Fruit fly (Drosophila melanogaster) whole organism, embryonic: ENCODE measurements around the gene CG12321.

Experiments used
- Abd-B ChIP-seq: fragments of 200-800 bp; sonication (Bioruptor generic); optimal IDR thresholded peaks from 2 replicates; lab custom pipeline; 2018; ENCODE audit warnings: missing biosample characterization, mild to moderate bottlenecking, missing genetic modification characterization, moderate library complexity
- CG10209 ChIP-seq: fragments of 200-800 bp; sonication (Bioruptor generic); optimal IDR thresholded peaks from 3 replicates; lab custom pipeline; 2017; ENCODE audit warnings: missing biosample characterization, mild to moderate bottlenecking, missing genetic modification characterization, missing genetic modification reagents
- CG10267 ChIP-seq: fragments of 200-800 bp; sonication (Bioruptor generic); optimal IDR thresholded peaks from 2 replicates; lab custom pipeline; 2018; ENCODE audit warnings: missing biosample characterization, mild to moderate bottlenecking, missing genetic modification characterization, moderate library complexity
- CG11085 ChIP-seq: fragments of 200-800 bp; sonication (Bioruptor generic); IDR thresholded peaks from 2 replicates; pipeline ENCODE4 v1.3.6; 2022; ENCODE audit warnings: missing biosample characterization, missing genetic modification characterization
- CG12744 ChIP-seq: fragments of 200-800 bp; sonication (Bioruptor generic); optimal IDR thresholded peaks from 2 replicates; lab custom pipeline; 2016; ENCODE audit warnings: missing biosample characterization, missing genetic modification characterization
- CG13424 ChIP-seq: fragments of 200-800 bp; sonication (Bioruptor generic); optimal IDR thresholded peaks from 2 replicates; lab custom pipeline; 2019; ENCODE audit warnings: missing biosample characterization, mild to moderate bottlenecking, missing genetic modification characterization, moderate library complexity
- CG15514 ChIP-seq: fragments of 200-800 bp; sonication (Bioruptor generic); optimal IDR thresholded peaks from 3 replicates; lab custom pipeline; 2017; ENCODE audit warnings: missing biosample characterization, missing genetic modification characterization, mild to moderate bottlenecking, moderate library complexity, missing genetic modification reagents
- CG1603 ChIP-seq: fragments of 200-800 bp; sonication (Bioruptor generic); optimal IDR thresholded peaks from 2 replicates; lab custom pipeline; 2019; ENCODE audit warnings: missing biosample characterization, mild to moderate bottlenecking, missing genetic modification characterization, moderate library complexity
- CG17328 ChIP-seq: fragments of 200-800 bp; sonication (Bioruptor generic); IDR thresholded peaks from 2 replicates; pipeline ENCODE4 v1.3.6; 2022; ENCODE audit warnings: missing biosample characterization, missing genetic modification characterization
- CG30403 ChIP-seq: fragments of 200-800 bp; sonication (Bioruptor generic); optimal IDR thresholded peaks from 3 replicates; lab custom pipeline; 2016; ENCODE audit warnings: missing biosample characterization, missing genetic modification characterization
- CG34224 ChIP-seq: fragments of 200-800 bp; sonication (Bioruptor generic); IDR thresholded peaks from 3 replicates; pipeline ENCODE4 v1.3.6; 2022; ENCODE audit warnings: missing biosample characterization, missing genetic modification characterization; ENCODE audit not compliant: partially characterized antibody
- CG6175 ChIP-seq: fragments of 200-800 bp; sonication (Bioruptor generic); IDR thresholded peaks from 3 replicates; pipeline ENCODE4 v1.3.6; 2022; ENCODE audit warnings: missing biosample characterization, missing genetic modification characterization
- CG6272 ChIP-seq: fragments of 200-800 bp; sonication (Bioruptor generic); IDR thresholded peaks from 2 replicates; pipeline ENCODE4 v1.3.6; 2022; ENCODE audit warnings: missing biosample characterization, missing genetic modification characterization
- CG6689 ChIP-seq: fragments of 200-800 bp; sonication (Bioruptor generic); IDR thresholded peaks from 2 replicates; pipeline ENCODE4 v1.3.6; 2022; ENCODE audit warnings: missing biosample characterization, missing genetic modification characterization
- CG7928 ChIP-seq: fragments of 200-800 bp; sonication (Bioruptor generic); optimal IDR thresholded peaks from 2 replicates; lab custom pipeline; 2017; ENCODE audit warnings: missing biosample characterization, mild to moderate bottlenecking, missing genetic modification characterization
- CG9437 ChIP-seq: fragments of 200-800 bp; sonication (Bioruptor generic); optimal IDR thresholded peaks from 2 replicates; lab custom pipeline; 2018; ENCODE audit warnings: missing biosample characterization, mild to moderate bottlenecking, missing genetic modification characterization
- CG9727 ChIP-seq: fragments of 200-800 bp; sonication (Bioruptor generic); optimal IDR thresholded peaks from 3 replicates; lab custom pipeline; 2017; ENCODE audit warnings: missing biosample characterization, mild to moderate bottlenecking, missing genetic modification characterization
- CG9876 ChIP-seq: fragments of 200-800 bp; sonication (Bioruptor generic); optimal IDR thresholded peaks from 2 replicates; lab custom pipeline; 2016; ENCODE audit warnings: missing biosample characterization, missing genetic modification characterization
- Chrac-16 ChIP-seq: fragments of 200-800 bp; sonication (Bioruptor generic); optimal IDR thresholded peaks from 3 replicates; lab custom pipeline; 2016; ENCODE audit warnings: missing biosample characterization, missing genetic modification characterization
- Dad ChIP-seq: fragments of 200-800 bp; sonication (Bioruptor generic); optimal IDR thresholded peaks from 3 replicates; lab custom pipeline; 2016; ENCODE audit warnings: missing biosample characterization, missing genetic modification characterization
- Dbx ChIP-seq: fragments of 200-800 bp; sonication (Bioruptor generic); IDR thresholded peaks from 3 replicates; pipeline ENCODE4 v1.3.6; 2022; ENCODE audit warnings: missing biosample characterization, missing genetic modification characterization
- Dip3 ChIP-seq: fragments of 200-800 bp; sonication (Bioruptor generic); optimal IDR thresholded peaks from 3 replicates; lab custom pipeline; 2016; ENCODE audit warnings: missing biosample characterization, missing genetic modification characterization
- Doc2 ChIP-seq: fragments of 200-800 bp; sonication (Bioruptor generic); IDR thresholded peaks from 2 replicates; pipeline ENCODE4 v1.3.6; 2022; ENCODE audit warnings: missing biosample characterization, missing genetic modification characterization
- Doc3 ChIP-seq: fragments of 200-800 bp; sonication (Bioruptor generic); IDR thresholded peaks from 3 replicates; pipeline ENCODE4 v1.3.6; 2022; ENCODE audit warnings: missing biosample characterization, missing genetic modification characterization; ENCODE audit not compliant: partially characterized antibody
- E2f2 ChIP-seq: fragments of 200-800 bp; sonication (Bioruptor generic); IDR thresholded peaks from 2 replicates; pipeline ENCODE4 v1.3.6; 2022; ENCODE audit warnings: missing biosample characterization, missing genetic modification characterization
- HLH3B ChIP-seq: fragments of 200-800 bp; sonication (Bioruptor generic); IDR thresholded peaks from 2 replicates; pipeline ENCODE4 v1.3.6; 2022; ENCODE audit warnings: missing biosample characterization, missing genetic modification characterization
- HLH4C ChIP-seq: fragments of 200-800 bp; sonication (Bioruptor generic); IDR thresholded peaks from 3 replicates; pipeline ENCODE4 v1.3.6; 2022; ENCODE audit warnings: missing biosample characterization, missing genetic modification characterization; ENCODE audit not compliant: partially characterized antibody
- HLH54F ChIP-seq: fragments of 200-800 bp; sonication (Bioruptor generic); optimal IDR thresholded peaks from 3 replicates; lab custom pipeline; 2016; ENCODE audit warnings: missing biosample characterization, missing genetic modification characterization
- HmgZ ChIP-seq: fragments of 200-800 bp; sonication (Bioruptor generic); optimal IDR thresholded peaks from 2 replicates; lab custom pipeline; 2018; ENCODE audit warnings: missing biosample characterization, mild to moderate bottlenecking, missing genetic modification characterization
- Mad ChIP-seq: fragments of 200-800 bp; sonication (Bioruptor generic); optimal IDR thresholded peaks from 2 replicates; lab custom pipeline; 2016; ENCODE audit warnings: missing biosample characterization, missing genetic modification characterization
- Med ChIP-seq: fragments of 200-800 bp; sonication (Bioruptor generic); peaks from one replicate; lab custom pipeline; 2016; ENCODE audit warnings: missing biosample characterization, missing genetic modification characterization, mild to moderate bottlenecking, inconsistent platforms, moderate library complexity
- Myb ChIP-seq: fragments of 200-800 bp; sonication (Bioruptor generic); optimal IDR thresholded peaks from 2 replicates; lab custom pipeline; 2016; ENCODE audit warnings: missing biosample characterization, missing genetic modification characterization
- NC2α ChIP-seq: fragments of 200-800 bp; sonication (Bioruptor generic); optimal IDR thresholded peaks from 2 replicates; lab custom pipeline; 2016; ENCODE audit warnings: missing biosample characterization, missing genetic modification characterization
- NfI ChIP-seq: fragments of 200-800 bp; sonication (Bioruptor generic); optimal IDR thresholded peaks from 3 replicates; lab custom pipeline; 2018; ENCODE audit warnings: missing biosample characterization, mild to moderate bottlenecking, missing genetic modification characterization, moderate library complexity
- Opbp ChIP-seq: fragments of 200-800 bp; sonication (Bioruptor generic); IDR thresholded peaks from 3 replicates; pipeline ENCODE4 v1.3.6; 2022; ENCODE audit warnings: missing biosample characterization, missing genetic modification characterization; ENCODE audit not compliant: partially characterized antibody
- Pdp1 ChIP-seq, 2 experiments: fragments of 200-800 bp; sonication (Bioruptor generic); optimal IDR thresholded peaks; 3 replicates each; lab custom pipeline; 2016; ENCODE audit warnings: missing biosample characterization in 2 of 2, missing genetic modification characterization in 2 of 2, mild to moderate bottlenecking in 1 of 2, moderate library complexity in 1 of 2
- Xbp1 ChIP-seq: fragments of 200-800 bp; sonication (Bioruptor generic); optimal IDR thresholded peaks from 3 replicates; lab custom pipeline; 2016; ENCODE audit warnings: missing biosample characterization, mild to moderate bottlenecking, missing genetic modification characterization
- caup ChIP-seq: fragments of 200-800 bp; sonication (Bioruptor generic); optimal IDR thresholded peaks from 3 replicates; lab custom pipeline; 2017; ENCODE audit warnings: missing biosample characterization, mild to moderate bottlenecking, missing genetic modification characterization, moderate library complexity; ENCODE audit not compliant: severe bottlenecking
- chinmo ChIP-seq: fragments of 200-800 bp; sonication (Bioruptor generic); IDR thresholded peaks from 4 replicates; pipeline ENCODE4 v1.3.6; 2022; ENCODE audit warnings: missing biosample characterization, missing genetic modification characterization; ENCODE audit not compliant: partially characterized antibody
- dmrt99B ChIP-seq: fragments of 200-800 bp; sonication (Bioruptor generic); optimal IDR thresholded peaks from 2 replicates; lab custom pipeline; 2018; ENCODE audit warnings: missing biosample characterization, mild to moderate bottlenecking, missing genetic modification characterization, moderate library complexity
- eyg ChIP-seq: fragments of 200-800 bp; sonication (Bioruptor generic); optimal IDR thresholded peaks from 3 replicates; lab custom pipeline; 2016; ENCODE audit warnings: missing biosample characterization, missing genetic modification characterization
- fd96Cb ChIP-seq: fragments of 200-800 bp; sonication (Bioruptor generic); optimal IDR thresholded peaks from 2 replicates; lab custom pipeline; 2018; ENCODE audit warnings: missing biosample characterization, mild to moderate bottlenecking, missing genetic modification characterization, moderate library complexity
- ind ChIP-seq: fragments of 200-800 bp; sonication (Bioruptor generic); optimal IDR thresholded peaks from 3 replicates; lab custom pipeline; 2016; ENCODE audit warnings: missing biosample characterization, missing genetic modification characterization
- nau ChIP-seq: fragments of 200-800 bp; sonication (Bioruptor generic); optimal IDR thresholded peaks from 3 replicates; lab custom pipeline; 2017; ENCODE audit warnings: missing biosample characterization, mild to moderate bottlenecking, missing genetic modification characterization, missing genetic modification reagents
- shn ChIP-seq: fragments of 200-800 bp; sonication (Bioruptor generic); optimal IDR thresholded peaks from 3 replicates; lab custom pipeline; 2016; ENCODE audit warnings: missing biosample characterization, missing genetic modification characterization
- slbo ChIP-seq: fragments of 200-800 bp; sonication (Bioruptor generic); IDR thresholded peaks from 2 replicates; pipeline ENCODE4 v1.3.6; 2022; ENCODE audit warnings: missing biosample characterization, missing genetic modification characterization
- sna ChIP-seq: fragments of 200-800 bp; sonication (Bioruptor generic); IDR thresholded peaks from 2 replicates; pipeline ENCODE4 v1.3.6; 2022; ENCODE audit warnings: missing biosample characterization, missing genetic modification characterization; ENCODE audit not compliant: partially characterized antibody
- stc ChIP-seq: fragments of 200-800 bp; sonication (Bioruptor generic); IDR thresholded peaks from 2 replicates; pipeline ENCODE4 v1.3.6; 2022; ENCODE audit warnings: missing biosample characterization, missing genetic modification characterization
- tio ChIP-seq: fragments of 200-800 bp; sonication (Bioruptor generic); optimal IDR thresholded peaks from 2 replicates; lab custom pipeline; 2017; ENCODE audit warnings: missing biosample characterization, missing genetic modification characterization, inconsistent platforms
- zen2 ChIP-seq: fragments of 200-800 bp; sonication (Bioruptor generic); IDR thresholded peaks from 3 replicates; pipeline ENCODE4 v1.3.6; 2022; ENCODE audit warnings: missing biosample characterization, missing genetic modification characterization; ENCODE audit not compliant: partially characterized antibody

The CG12321 gene

dm6 chr3R:18215300-18215699, 26.8 kb upstream of the CG12321 start (continued):
- peak; percentile 93 for TF ChIP-seq Med (GFP tag; lab: Kevin White, UChicago)
- peak; percentile 54 for TF ChIP-seq HLH54F (GFP tag; lab: Kevin White, UChicago)
- TF ChIP-seq CG12744 (GFP tag; lab: Kevin White, UChicago): no peak
- TF ChIP-seq slbo (GFP tag; lab: Robert Waterston, UW): peak; percentile 46; the same call in 1 of the 2 replicates
- peak; percentile 46 for TF ChIP-seq HmgZ
- peak; percentile 58; the same call in 1 of the 4 replicates for TF ChIP-seq chinmo (GFP tag; lab: Robert Waterston, UW)
- no peak for TF ChIP-seq NC2α (GFP tag; lab: Kevin White, UChicago)
- TF ChIP-seq CG30403 (GFP tag; lab: Kevin White, UChicago): peak; percentile 59
- no peak for TF ChIP-seq CG17328
- TF ChIP-seq Abd-B (GFP tag; lab: Kevin White, UChicago): peak; percentile 17
- peak; percentile 66 for TF ChIP-seq E2f2 (GFP tag; lab: Robert Waterston, UW)
- peak; percentile 87 for TF ChIP-seq CG6689
- TF ChIP-seq Opbp (GFP tag; lab: Robert Waterston, UW): peak; percentile 52; the same call in 2 of the 3 replicates
- TF ChIP-seq Pdp1 (GFP tag; optimal IDR thresholded peaks at IDR 0.05; lab: Kevin White, UChicago): peak in 1 of 2 experiments; percentile 40
- peak; percentile 53 for TF ChIP-seq ind (GFP tag; lab: Kevin White, UChicago)
- no peak for TF ChIP-seq nau (GFP tag; lab: Kevin White, UChicago)
- peak; percentile 78 for TF ChIP-seq CG34224
- TF ChIP-seq CG9727 (GFP tag; lab: Kevin White, UChicago): peak; percentile 10
- TF ChIP-seq fd96Cb (tag; lab: Kevin White, UChicago): peak; percentile 3
- TF ChIP-seq sna (GFP tag; lab: Robert Waterston, UW): peak; percentile 86
- TF ChIP-seq CG15514: peak; percentile 69
- TF ChIP-seq Dip3 (GFP tag; lab: Kevin White, UChicago): peak; percentile 40
- TF ChIP-seq Dad (GFP tag; lab: Kevin White, UChicago): no peak
- peak; percentile 48 for TF ChIP-seq Chrac-16
- TF ChIP-seq caup (GFP tag; lab: Kevin White, UChicago): peak; percentile 2
- peak; percentile 88 for TF ChIP-seq Doc3
- TF ChIP-seq shn (GFP tag; lab: Kevin White, UChicago): no peak
- no peak for TF ChIP-seq CG6272
- TF ChIP-seq CG1603: peak; percentile 31
- TF ChIP-seq CG13424 (tag; lab: Kevin White, UChicago): peak; percentile 32
- TF ChIP-seq HLH4C: peak; percentile 51; the same call in 2 of the 3 replicates
- peak; percentile 53 for TF ChIP-seq Myb (GFP tag; lab: Kevin White, UChicago)
- peak; percentile 13 for TF ChIP-seq NfI
- TF ChIP-seq Doc2 (GFP tag; lab: Robert Waterston, UW): no peak
- no peak for TF ChIP-seq CG10267
- peak; percentile 3 for TF ChIP-seq Mad
- peak; percentile 26 for TF ChIP-seq CG9876 (GFP tag; lab: Kevin White, UChicago)
- no peak for TF ChIP-seq CG11085 (GFP tag; lab: Robert Waterston, UW)
- no peak for TF ChIP-seq CG6175 (GFP tag; lab: Robert Waterston, UW)
- TF ChIP-seq zen2 (GFP tag; lab: Robert Waterston, UW): peak; percentile 88
- TF ChIP-seq tio (GFP tag; lab: Kevin White, UChicago): peak; percentile 13
- TF ChIP-seq CG9437 (GFP tag; lab: Kevin White, UChicago): peak; percentile 100
- no peak for TF ChIP-seq stc (GFP tag; lab: Robert Waterston, UW)
- TF ChIP-seq Dbx (GFP tag; lab: Robert Waterston, UW): peak; percentile 37; the same call in 1 of the 3 replicates
- peak; percentile 15 for TF ChIP-seq eyg
- no peak for TF ChIP-seq dmrt99B (tag; lab: Kevin White, UChicago)
- peak; percentile 87 for TF ChIP-seq CG7928 (GFP tag; lab: Kevin White, UChicago)
- TF ChIP-seq HLH3B (GFP tag; lab: Robert Waterston, UW): no peak
- TF ChIP-seq Xbp1: peak; percentile 57
- peak; percentile 3 for TF ChIP-seq CG10209
